Fruit fly (Drosophila melanogaster) whole organism, embryonic: ENCODE results near the gene CG46462.

Experiments
- BtbVII ChIP-seq: fragments of 200-800 bp; sonication (Bioruptor generic); optimal IDR thresholded peaks from 3 replicates; lab custom pipeline; 2017; ENCODE audit warnings: missing biosample characterization, mild to moderate bottlenecking, missing genetic modification characterization
- CG43689 ChIP-seq: fragments of 200-800 bp; sonication (Bioruptor generic); IDR thresholded peaks from 2 replicates; pipeline ENCODE4 v1.3.6; 2022; ENCODE audit warnings: missing biosample characterization, missing genetic modification characterization
- cg ChIP-seq: fragments of 200-800 bp; sonication (Bioruptor generic); optimal IDR thresholded peaks from 3 replicates; lab custom pipeline; 2019; ENCODE audit warnings: missing biosample characterization, mild to moderate bottlenecking, missing genetic modification characterization, moderate library complexity

- TF ChIP-seq CG43689 (GFP tag; lab: Robert Waterston, UW): no peak
- TF ChIP-seq BtbVII (GFP tag; lab: Kevin White, UChicago): no peak
- no peak for TF ChIP-seq cg (GFP tag; lab: Kevin White, UChicago)
Measured at dm6 chr3L:19951035-19951434, 19.5 kb downstream of the CG46462 start, which contains the start of gene CG32219.
